Fruit fly (Drosophila melanogaster) whole organism, wandering third instar larva: Measurements from ENCODE around the gene Mlp84B.

Source experiments
- CG9705 ChIP-seq: fragments of 200-800 bp; sonication (Bioruptor generic); optimal IDR thresholded peaks from 2 replicates; lab custom pipeline; 2018; ENCODE audit warnings: missing biosample characterization, mild to moderate bottlenecking, missing genetic modification characterization
- Mio ChIP-seq: sonication (Bioruptor generic); optimal IDR thresholded peaks from 2 replicates; lab custom pipeline; 2016; ENCODE audit warnings: missing biosample characterization, missing genetic modification characterization
- h ChIP-seq: fragments of 200-800 bp; sonication (Bioruptor generic); optimal IDR thresholded peaks from 3 replicates; lab custom pipeline; 2016; ENCODE audit warnings: missing biosample characterization, mild to moderate bottlenecking, missing genetic modification characterization
- woc ChIP-seq: sonication (Bioruptor generic); optimal IDR thresholded peaks from 2 replicates; lab custom pipeline; 2016; ENCODE audit warnings: missing biosample characterization, mild to moderate bottlenecking, missing genetic modification characterization

dm6 chr3R:7105503-7106164 is 11.9 kb downstream of the Mlp84B start:
- no peak for TF ChIP-seq woc (GFP tag; lab: Kevin White, UChicago)
- TF ChIP-seq Mio (GFP tag; lab: Kevin White, UChicago): no peak
- no peak for TF ChIP-seq h
- TF ChIP-seq CG9705: no peak
